Fruit fly (Drosophila melanogaster): ENCODE results near the gene CG2145.

dm6 chrX:10959912-10960311 lies 32.7 kb downstream of the CG2145 start:
- TF ChIP-seq usp (GFP tag; optimal IDR thresholded peaks at IDR 0.05) (no peak), CG8478 (optimal IDR thresholded peaks at IDR 0.05) (no peak), EcR (GFP tag; optimal IDR thresholded peaks at IDR 0.05) (no peak), pan (optimal IDR thresholded peaks at IDR 0.05) (no peak), psq (optimal IDR thresholded peaks at IDR 0.05) (no peak)

Measured in whole organism.